Worm (Caenorhabditis elegans) whole organism, L4 larva: Measurements from ENCODE around the gene clec-207.

Source experiments
- F49E8.2 ChIP-seq: sonication (generic microtip); optimal IDR thresholded peaks from 2 replicates; lab custom pipeline; 2016; ENCODE audit warnings: missing compliant biosample characterization, mild to moderate bottlenecking, missing genetic modification characterization, borderline replicate concordance
- T20F7.1 ChIP-seq: fragments of 200-800 bp; sonication (Bioruptor generic); optimal IDR thresholded peaks from 2 replicates; lab custom pipeline; 2018; ENCODE audit warnings: mild to moderate bottlenecking, missing genetic modification characterization, missing compliant biosample characterization
- T26A8.4 ChIP-seq: fragments of 200-800 bp; sonication (Bioruptor generic); IDR thresholded peaks from 2 replicates; pipeline ENCODE4 v1.3.6; 2022; ENCODE audit warnings: missing genetic modification characterization, missing compliant biosample characterization
- Y105C5A.15 ChIP-seq: fragments of 200-800 bp; sonication (Bioruptor generic); IDR thresholded peaks from 2 replicates; pipeline ENCODE4 v1.3.6; 2022; ENCODE audit warnings: missing genetic modification characterization, missing compliant biosample characterization
- ZK337.2 ChIP-seq: fragments of 200-800 bp; sonication (Bioruptor generic); IDR thresholded peaks from 2 replicates; pipeline ENCODE4 v1.3.6; 2022; ENCODE audit warnings: missing genetic modification reagents, missing genetic modification characterization, missing compliant biosample characterization
- aha-1 ChIP-seq: fragments of 150-350 bp; peaks from one replicate; lab custom pipeline; 2014; ENCODE audit warnings: missing biosample characterization, missing genetic modification characterization
- aly-2 ChIP-seq: sonication (generic microtip); optimal IDR thresholded peaks from 2 replicates; lab custom pipeline; 2018; ENCODE audit warnings: missing biosample characterization, missing genetic modification characterization
- attf-4 ChIP-seq: sonication (generic microtip); optimal IDR thresholded peaks from 3 replicates; lab custom pipeline; 2017; ENCODE audit warnings: missing biosample characterization, missing genetic modification characterization
- ceh-20 ChIP-seq: fragments of 200-800 bp; sonication (Bioruptor generic); IDR thresholded peaks from 2 replicates; pipeline ENCODE4 v1.3.6; 2022; ENCODE audit warnings: missing genetic modification reagents, missing genetic modification characterization, missing compliant biosample characterization
- ceh-28 ChIP-seq: fragments of 150-350 bp; optimal IDR thresholded peaks from 2 replicates; lab custom pipeline; 2014; ENCODE audit warnings: missing biosample characterization, missing genetic modification reagents, missing genetic modification characterization
- cey-2 ChIP-seq: sonication (generic microtip); optimal IDR thresholded peaks from 3 replicates; lab custom pipeline; 2017; ENCODE audit warnings: missing genetic modification characterization, mild to moderate bottlenecking, missing compliant biosample characterization, antibody characterized with exemption, borderline replicate concordance; ENCODE audit not compliant: insufficient read depth
- daf-16 ChIP-seq, 3 experiments: sonication (generic microtip); optimal IDR thresholded peaks; 2 replicates each; lab custom pipeline; 2016 to 2017; ENCODE audit warnings: missing genetic modification characterization in 3 of 3, missing genetic modification reagents in 3 of 3, mild to moderate bottlenecking in 2 of 3, missing compliant biosample characterization in 2 of 3, missing biosample characterization in 1 of 3, moderate library complexity in 1 of 3
- daf-19 ChIP-seq: fragments of 200-800 bp; sonication (Bioruptor generic); conservative IDR thresholded peaks from 2 replicates; pipeline ENCODE4 v1.3.6; 2022; ENCODE audit warnings: missing genetic modification characterization, missing compliant biosample characterization
- dmd-6 ChIP-seq: fragments of 200-800 bp; sonication (Bioruptor generic); IDR thresholded peaks from 2 replicates; pipeline ENCODE4 v1.3.6; 2022; ENCODE audit warnings: missing genetic modification reagents, missing genetic modification characterization, missing compliant biosample characterization
- dmd-8 ChIP-seq: fragments of 200-800 bp; sonication (Bioruptor generic); IDR thresholded peaks from 2 replicates; pipeline ENCODE4 v1.3.6; 2022; ENCODE audit warnings: missing genetic modification characterization, missing compliant biosample characterization
- dpl-1 ChIP-seq: fragments of 150-350 bp; optimal IDR thresholded peaks from 2 replicates; lab custom pipeline; 2014; ENCODE audit warnings: missing biosample characterization, missing genetic modification reagents, missing genetic modification characterization
- duxl-1 ChIP-seq: sonication (generic microtip); optimal IDR thresholded peaks from 2 replicates; lab custom pipeline; 2016; ENCODE audit warnings: mild to moderate bottlenecking, missing genetic modification characterization, moderate library complexity, missing compliant biosample characterization; ENCODE audit not compliant: poor library complexity
- fkh-10 ChIP-seq: fragments of 150-350 bp; optimal IDR thresholded peaks from 2 replicates; lab custom pipeline; 2014; ENCODE audit warnings: missing biosample characterization, missing genetic modification reagents, missing genetic modification characterization
- hlh-11 ChIP-seq: fragments of 200-800 bp; sonication (Bioruptor generic); optimal IDR thresholded peaks from 2 replicates; lab custom pipeline; 2018; ENCODE audit warnings: mild to moderate bottlenecking, missing genetic modification characterization, missing compliant biosample characterization
- hlh-30 ChIP-seq: sonication (generic microtip); optimal IDR thresholded peaks from 2 replicates; lab custom pipeline; 2017; ENCODE audit warnings: antibody characterized with exemption, mild to moderate bottlenecking, missing genetic modification characterization, missing compliant biosample characterization; ENCODE audit not compliant: insufficient read depth
- jun-1 ChIP-seq: fragments of 150-350 bp; optimal IDR thresholded peaks from 2 replicates; lab custom pipeline; 2014; ENCODE audit warnings: missing biosample characterization, missing genetic modification reagents, missing genetic modification characterization
- lin-13 ChIP-seq: fragments of 150-350 bp; optimal IDR thresholded peaks from 2 replicates; lab custom pipeline; 2014; ENCODE audit warnings: missing biosample characterization, missing genetic modification reagents, missing genetic modification characterization
- lin-38 ChIP-seq: fragments of 200-800 bp; sonication (Bioruptor generic); IDR thresholded peaks from 2 replicates; pipeline ENCODE4 v1.3.6; 2022; ENCODE audit warnings: missing genetic modification reagents, missing genetic modification characterization, missing compliant biosample characterization
- lir-3 ChIP-seq: sonication (generic microtip); optimal IDR thresholded peaks from 2 replicates; lab custom pipeline; 2016; ENCODE audit warnings: mild to moderate bottlenecking, missing genetic modification characterization, missing compliant biosample characterization
- madf-5 ChIP-seq, 2 experiments: fragments of 200-800 bp; sonication (Bioruptor generic); IDR thresholded peaks; 2 replicates each; pipeline ENCODE4 v1.3.6; 2022; ENCODE audit warnings: missing compliant biosample characterization in 2 of 2, missing genetic modification characterization in 2 of 2
- mdt-29 ChIP-seq: fragments of 200-800 bp; sonication (Bioruptor generic); IDR thresholded peaks from 2 replicates; pipeline ENCODE4 v1.3.6; 2022; ENCODE audit warnings: missing genetic modification reagents, missing genetic modification characterization, missing compliant biosample characterization
- mxl-2 ChIP-seq: fragments of 200-800 bp; sonication (Bioruptor generic); conservative IDR thresholded peaks from 2 replicates; pipeline ENCODE4 v1.3.6; 2022; ENCODE audit warnings: missing genetic modification reagents, missing genetic modification characterization, missing compliant biosample characterization
- mxl-3 ChIP-seq: fragments of 200-800 bp; sonication (Bioruptor generic); optimal IDR thresholded peaks from 2 replicates; lab custom pipeline; 2018; ENCODE audit warnings: mild to moderate bottlenecking, missing genetic modification characterization, missing compliant biosample characterization
- nhr-10 ChIP-seq: fragments of 150-350 bp; optimal IDR thresholded peaks from 2 replicates; lab custom pipeline; 2014; ENCODE audit warnings: missing biosample characterization, missing genetic modification characterization
- nhr-102 ChIP-seq: sonication (generic microtip); optimal IDR thresholded peaks from 2 replicates; lab custom pipeline; 2016; ENCODE audit warnings: mild to moderate bottlenecking, missing genetic modification characterization, moderate library complexity, missing compliant biosample characterization
- nhr-11 ChIP-seq: fragments of 150-350 bp; optimal IDR thresholded peaks from 2 replicates; lab custom pipeline; 2014; ENCODE audit warnings: missing biosample characterization, missing genetic modification characterization
- nhr-237 ChIP-seq: sonication (generic microtip); optimal IDR thresholded peaks from 2 replicates; lab custom pipeline; 2017; ENCODE audit warnings: missing biosample characterization, missing genetic modification characterization
- nhr-41 ChIP-seq: fragments of 200-800 bp; sonication (Bioruptor generic); IDR thresholded peaks from 2 replicates; pipeline ENCODE4 v1.3.6; 2022; ENCODE audit warnings: missing genetic modification reagents, missing genetic modification characterization, missing compliant biosample characterization
- nhr-48 ChIP-seq: sonication (generic microtip); optimal IDR thresholded peaks from 2 replicates; lab custom pipeline; 2016; ENCODE audit warnings: mild to moderate bottlenecking, missing genetic modification characterization, missing compliant biosample characterization
- nhr-6 ChIP-seq: fragments of 150-350 bp; optimal IDR thresholded peaks from 2 replicates; lab custom pipeline; 2014; ENCODE audit warnings: missing biosample characterization, missing genetic modification characterization
- pha-4 ChIP-seq, 2 experiments: fragments of 150-350 bp in 1 of 2; fragments of 200-800 bp in 1 of 2; sonication (Bioruptor generic) in 1 of 2; IDR thresholded peaks in 1 of 2; optimal IDR thresholded peaks in 1 of 2; 2 replicates each; pipeline versions ENCODE4 v1.3.6 to Lab custom; 2014 to 2022; ENCODE audit warnings: missing genetic modification characterization in 2 of 2, missing genetic modification reagents in 2 of 2, missing biosample characterization in 1 of 2, missing compliant biosample characterization in 1 of 2
- rbr-2 ChIP-seq: sonication (generic microtip); optimal IDR thresholded peaks from 2 replicates; lab custom pipeline; 2016; ENCODE audit warnings: missing genotype, missing genetic modification characterization, missing compliant biosample characterization
- set-16 ChIP-seq: fragments of 200-800 bp; sonication (Bioruptor generic); IDR thresholded peaks from 2 replicates; pipeline ENCODE4 v1.3.6; 2022; ENCODE audit warnings: missing genetic modification reagents, missing genetic modification characterization, missing compliant biosample characterization
- tag-97 ChIP-seq: fragments of 200-800 bp; sonication (Bioruptor generic); IDR thresholded peaks from 2 replicates; pipeline ENCODE4 v1.3.6; 2022; ENCODE audit warnings: missing genetic modification characterization, missing compliant biosample characterization
- vab-7 ChIP-seq: fragments of 200-800 bp; sonication (Bioruptor generic); IDR thresholded peaks from 2 replicates; pipeline ENCODE4 v1.3.6; 2022; ENCODE audit warnings: missing genetic modification reagents, missing genetic modification characterization, missing compliant biosample characterization
- zip-11 ChIP-seq: fragments of 200-800 bp; sonication (Bioruptor generic); IDR thresholded peaks from 2 replicates; pipeline ENCODE4 v1.3.6; 2022; ENCODE audit warnings: missing genetic modification characterization, missing compliant biosample characterization
- ztf-7 ChIP-seq: fragments of 150-350 bp; optimal IDR thresholded peaks from 2 replicates; lab custom pipeline; 2014; ENCODE audit warnings: missing biosample characterization, missing genetic modification characterization

Gene clec-207

ce11 chrV:2067985-2068499 lies 27.8 kb upstream of the clec-207 start, which contains the start of gene lbp-9 (continued):
- TF ChIP-seq jun-1 (tag; lab: Kevin White, UChicago) (no peak), ZK337.2 (GFP tag; lab: Robert Waterston, UW) (no peak), nhr-48 (tag; lab: Kevin White, UChicago) (no peak), madf-5 (GFP tag; IDR thresholded peaks at IDR 0.05; lab: Robert Waterston, UW) (no peak), F49E8.2 (tag; lab: Kevin White, UChicago) (no peak), ceh-20 (GFP tag; lab: Robert Waterston, UW) (no peak), duxl-1 (peak; percentile 6), ceh-28 (tag; lab: Kevin White, UChicago) (no peak), Y105C5A.15 (GFP tag; lab: Robert Waterston, UW) (no peak), nhr-102 (tag; lab: Kevin White, UChicago) (no peak)

ce11 chrV:2068728-2069443 lies 27.0 kb upstream of the clec-207 start:
- TF ChIP-seq lin-38 (peak; percentile 12; the same call in 1 of the 2 replicates), pha-4 (GFP tag; IDR thresholded peaks at IDR 0.05; lab: Robert Waterston, UW) (peak; percentile 14; the same call in 1 of the 2 replicates), pha-4 (tag; optimal IDR thresholded peaks at IDR 0.05; lab: Kevin White, UChicago) (no peak), dmd-8 (GFP tag; lab: Robert Waterston, UW) (0 out of 2 replicates have a peak, but pooled peaks have one; percentile 28), set-16 (GFP tag; lab: Robert Waterston, UW) (peak; percentile 16; the same call in 1 of the 2 replicates), fkh-10 (GFP tag; lab: Kevin White, UChicago) (no peak), daf-16 (GFP tag; optimal IDR thresholded peaks at IDR 0.05; lab: Kevin White, UChicago) (no peak), daf-16 (tag; optimal IDR thresholded peaks at IDR 0.05; lab: Kevin White, UChicago) (no peak), aha-1 (tag; lab: Kevin White, UChicago) (peak; percentile 67), F49E8.2 (tag; lab: Kevin White, UChicago) (peak; percentile 17)

- TF ChIP-seq lir-3 (tag; lab: Kevin White, UChicago) (no peak), dmd-8 (GFP tag; lab: Robert Waterston, UW) (no peak), dpl-1 (no peak), T26A8.4 (no peak), aly-2 (no peak), mxl-2 (no peak), nhr-237 (no peak), nhr-10 (tag; lab: Kevin White, UChicago) (no peak), mdt-29 (GFP tag; lab: Robert Waterston, UW) (no peak), madf-5 (GFP tag; IDR thresholded peaks at IDR 0.05; lab: Robert Waterston, UW) (no peak), nhr-41 (GFP tag; lab: Robert Waterston, UW) (no peak), ztf-7 (tag; lab: Kevin White, UChicago) (no peak), nhr-11 (tag; lab: Kevin White, UChicago) (no peak), lin-13 (GFP tag; lab: Kevin White, UChicago) (no peak), cey-2 (tag; lab: Kevin White, UChicago) (no peak), daf-16 (GFP tag; optimal IDR thresholded peaks at IDR 0.05; lab: Kevin White, UChicago) (no peak), daf-16 (tag; optimal IDR thresholded peaks at IDR 0.05; lab: Kevin White, UChicago) (no peak), dmd-6 (GFP tag; lab: Robert Waterston, UW) (no peak), nhr-102 (tag; lab: Kevin White, UChicago) (no peak)
Observed at ce11 chrV:2072807-2073206, 23.1 kb upstream of the clec-207 start, which contains the start of gene Y40B10A.9. TSS of gene Y40B10A.9 (minus strand) at chrV:2072907.

- TF ChIP-seq pha-4 (GFP tag; IDR thresholded peaks at IDR 0.05; lab: Robert Waterston, UW) (no peak), pha-4 (tag; optimal IDR thresholded peaks at IDR 0.05; lab: Kevin White, UChicago) (no peak), T20F7.1 (GFP tag; lab: Kevin White, UChicago) (no peak), dmd-6 (GFP tag; lab: Robert Waterston, UW) (peak; percentile 20; the same call in 1 of the 2 replicates), nhr-11 (tag; lab: Kevin White, UChicago) (peak; percentile 43), duxl-1 (no peak), tag-97 (GFP tag; lab: Robert Waterston, UW) (no peak), daf-19 (GFP tag; lab: Robert Waterston, UW) (no peak), fkh-10 (GFP tag; lab: Kevin White, UChicago) (no peak), attf-4 (tag; lab: Kevin White, UChicago) (no peak), hlh-11 (peak; percentile 73), vab-7 (GFP tag; lab: Robert Waterston, UW) (no peak), ZK337.2 (GFP tag; lab: Robert Waterston, UW) (no peak), zip-11 (no peak), hlh-30 (peak; percentile 54), nhr-6 (no peak), mxl-3 (peak; percentile 32), rbr-2 (tag; lab: Kevin White, UChicago) (no peak)
Observed at ce11 chrV:2076043-2076442, 19.8 kb upstream of the clec-207 start.
